Fruit fly (Drosophila melanogaster): Measurements from ENCODE around the gene CG33664.
"Not testable (repeated sequence)": the region's sequence is repeated elsewhere in the genome, so short reads cannot be mapped to it uniquely, and the experiment has no call there.

The CG33664 gene

DNA sequence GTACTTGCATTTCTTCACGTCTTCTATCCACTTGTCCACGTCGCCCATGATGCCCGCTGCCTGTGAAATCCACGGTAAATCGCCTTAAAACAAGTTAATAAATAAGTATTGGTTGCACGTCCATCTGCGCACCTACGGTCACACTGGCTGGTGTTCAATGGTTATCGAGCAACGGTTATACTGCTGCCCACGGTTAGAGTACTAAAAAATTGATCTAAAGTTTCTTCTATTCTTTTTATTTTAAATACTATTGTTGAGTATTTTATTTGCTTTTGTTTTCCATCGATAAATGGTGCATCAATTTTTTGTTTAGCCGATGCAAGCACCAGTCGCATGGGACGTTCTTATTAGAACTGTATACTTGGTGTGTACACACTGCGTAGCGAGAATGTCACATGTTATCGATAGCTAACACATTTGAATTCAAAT is 11.2 kb upstream of the CG33664 start, which contains the start of gene PpV:
Gene PpV (minus strand): TSS at position 147 of the 429 bp plus-strand sequence.
- TF ChIP-seq CG7045 (GFP tag; optimal IDR thresholded peaks at IDR 0.05), result no peak
- peak; percentile 31 for TF ChIP-seq CG1620 (GFP tag; optimal IDR thresholded peaks at IDR 0.05)
- peak; percentile 26 for TF ChIP-seq Mnt (GFP tag; optimal IDR thresholded peaks at IDR 0.05)
- peak; percentile 34 for TF ChIP-seq bab1 (GFP tag; optimal IDR thresholded peaks at IDR 0.05)
- TF ChIP-seq Crg-1 (GFP tag; optimal IDR thresholded peaks at IDR 0.05), result no peak
- TF ChIP-seq CG7101 (tag; optimal IDR thresholded peaks at IDR 0.05), result peak; percentile 26
- no peak for TF ChIP-seq CG12768 (GFP tag; optimal IDR thresholded peaks at IDR 0.05)
- peak; percentile 54 for TF ChIP-seq CG14711 (tag; optimal IDR thresholded peaks at IDR 0.05)
- no peak for TF ChIP-seq tj (GFP tag; optimal IDR thresholded peaks at IDR 0.05)

DNA sequence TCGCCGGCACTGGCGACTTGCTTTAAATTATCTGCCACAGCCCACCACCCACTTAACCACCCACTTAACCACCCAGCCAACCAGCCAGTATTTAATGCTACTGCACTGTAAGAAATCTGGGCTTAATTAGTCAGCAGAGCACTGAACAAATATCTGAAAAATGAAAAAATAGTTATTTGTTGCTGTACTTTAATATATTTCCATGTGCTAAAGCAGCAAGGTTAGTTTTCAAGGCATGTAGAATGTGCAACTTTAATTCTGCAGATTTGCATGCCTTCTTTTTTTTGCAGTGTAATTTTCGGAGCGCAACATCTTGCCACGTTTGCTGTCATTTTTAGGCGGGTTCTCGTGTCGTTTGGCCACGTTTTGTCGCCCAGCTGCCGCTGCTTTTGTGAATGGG is 8.4 kb upstream of the CG33664 start:
- TF ChIP-seq ovo (GFP tag; optimal IDR thresholded peaks at IDR 0.05) (no peak), cic (GFP tag; optimal IDR thresholded peaks at IDR 0.05) (no peak), kay (GFP tag; ENCODE audit: borderline replicate concordance) (no peak), Clk (GFP tag; optimal IDR thresholded peaks at IDR 0.05) (no peak), cnc (optimal IDR thresholded peaks at IDR 0.05) (no peak), CG12768 (GFP tag; optimal IDR thresholded peaks at IDR 0.05) (no peak), tj (GFP tag; optimal IDR thresholded peaks at IDR 0.05) (no peak), CG7045 (GFP tag; optimal IDR thresholded peaks at IDR 0.05) (no peak)

DNA sequence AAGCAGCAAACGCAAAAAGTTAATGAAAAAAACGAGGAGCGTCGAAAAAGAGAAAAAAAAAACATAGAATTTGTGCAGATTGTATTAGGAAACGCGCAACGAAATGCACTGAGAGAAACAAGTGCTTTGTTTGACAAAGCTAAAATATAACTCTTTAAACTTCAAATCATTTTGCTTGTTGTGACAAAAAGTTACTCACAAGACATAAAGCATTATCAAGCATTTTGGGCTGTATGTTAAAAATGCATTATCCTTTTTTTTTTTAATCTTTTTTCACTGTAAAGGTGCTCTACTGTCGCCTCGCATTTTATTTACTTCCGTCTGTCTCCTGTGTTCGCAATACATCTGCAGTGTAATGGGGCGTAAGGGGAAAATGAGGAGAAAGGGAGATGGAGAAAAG is 7.3 kb upstream of the CG33664 start:
- TF ChIP-seq CG33017 (tag; optimal IDR thresholded peaks at IDR 0.05) (no peak), CG7045 (GFP tag; optimal IDR thresholded peaks at IDR 0.05) (no peak), kay (GFP tag; ENCODE audit: borderline replicate concordance) (no peak), CG7101 (tag; optimal IDR thresholded peaks at IDR 0.05) (no peak), CG11617 (GFP tag; optimal IDR thresholded peaks at IDR 0.05) (no peak), CG1620 (GFP tag; optimal IDR thresholded peaks at IDR 0.05) (no peak), toe (GFP tag; optimal IDR thresholded peaks at IDR 0.05) (no peak), ovo (GFP tag; optimal IDR thresholded peaks at IDR 0.05) (no peak), CG12768 (GFP tag; optimal IDR thresholded peaks at IDR 0.05) (no peak), cnc (optimal IDR thresholded peaks at IDR 0.05) (no peak), tj (GFP tag; optimal IDR thresholded peaks at IDR 0.05) (no peak), cic (GFP tag; optimal IDR thresholded peaks at IDR 0.05) (no peak), Mnt (GFP tag; optimal IDR thresholded peaks at IDR 0.05) (no peak)

DNA sequence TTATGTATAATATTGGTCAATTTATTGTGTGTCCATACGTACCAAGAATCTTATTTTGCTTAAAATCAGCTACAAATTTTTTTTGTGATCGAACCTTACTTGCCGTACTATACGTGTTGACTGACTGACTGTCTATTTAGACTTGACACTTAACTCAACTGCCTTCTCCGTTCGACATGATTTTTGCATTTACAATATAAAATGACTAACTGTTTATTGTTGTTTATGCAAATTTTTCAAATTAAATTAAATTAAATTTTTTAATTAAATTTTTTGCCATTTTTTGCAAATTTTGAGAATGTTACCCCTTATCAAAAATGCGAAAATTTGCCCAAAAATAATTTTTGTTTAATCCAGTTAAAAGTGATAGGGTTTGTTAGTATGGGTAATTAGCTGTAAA is 16.0 kb downstream of the CG33664 start, which contains the start of gene CG33669:
Gene CG33669 (minus strand): TSS at position 101 of the 400 bp plus-strand sequence.
- not testable (repeated sequence) for TF ChIP-seq CG12768, Crg-1, CG1620 (GFP tag; optimal IDR thresholded peaks at IDR 0.05)

DNA sequence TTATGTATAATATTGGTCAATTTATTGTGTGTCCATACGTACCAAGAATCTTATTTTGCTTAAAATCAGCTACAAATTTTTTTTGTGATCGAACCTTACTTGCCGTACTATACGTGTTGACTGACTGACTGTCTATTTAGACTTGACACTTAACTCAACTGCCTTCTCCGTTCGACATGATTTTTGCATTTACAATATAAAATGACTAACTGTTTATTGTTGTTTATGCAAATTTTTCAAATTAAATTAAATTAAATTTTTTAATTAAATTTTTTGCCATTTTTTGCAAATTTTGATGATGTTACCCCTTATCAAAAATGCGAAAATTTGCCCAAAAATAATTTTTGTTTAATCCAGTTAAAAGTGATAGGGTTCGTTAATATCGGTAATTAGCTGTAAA is 35.3 kb downstream of the CG33664 start, which contains the start of gene CG33668:
Gene CG33668 (minus strand): TSS at position 101 of the 400 bp plus-strand sequence.
- not testable (repeated sequence) for TF ChIP-seq CG1620 (GFP tag; optimal IDR thresholded peaks at IDR 0.05); Clk (GFP tag; optimal IDR thresholded peaks at IDR 0.05); kay (GFP tag; ENCODE audit: borderline replicate concordance)

Measured in whole organism, adult.